Worm (Caenorhabditis elegans) whole organism, L2 larva: ENCODE measurements around the gene C45G9.2.

Experiments used
- C34F6.9 ChIP-seq: fragments of 150-350 bp; optimal IDR thresholded peaks from 2 replicates; lab custom pipeline; 2014; ENCODE audit warnings: missing biosample characterization, missing genetic modification characterization
- F13H6.1 ChIP-seq: sonication (generic microtip); optimal IDR thresholded peaks from 2 replicates; lab custom pipeline; 2016; ENCODE audit warnings: missing genetic modification characterization, missing compliant biosample characterization
- R02D3.7 ChIP-seq: fragments of 150-350 bp; optimal IDR thresholded peaks from 2 replicates; lab custom pipeline; 2014; ENCODE audit warnings: missing biosample characterization, missing genetic modification characterization
- Y55F3AM.14 ChIP-seq: fragments of 200-800 bp; sonication (Bioruptor generic); optimal IDR thresholded peaks from 2 replicates; lab custom pipeline; 2018; ENCODE audit warnings: mild to moderate bottlenecking, missing genetic modification characterization, missing compliant biosample characterization
- ZK546.5 ChIP-seq: sonication (generic microtip); optimal IDR thresholded peaks from 2 replicates; lab custom pipeline; 2017; ENCODE audit warnings: missing biosample characterization, missing genetic modification characterization
- alr-1 ChIP-seq: fragments of 150-350 bp; optimal IDR thresholded peaks from 2 replicates; lab custom pipeline; 2014; ENCODE audit warnings: missing biosample characterization, missing genetic modification characterization
- aly-2 ChIP-seq: fragments of 150-350 bp; optimal IDR thresholded peaks from 2 replicates; lab custom pipeline; 2014; ENCODE audit warnings: missing biosample characterization, missing genetic modification characterization
- ama-1 ChIP-seq: fragments of 150-350 bp; optimal IDR thresholded peaks from 2 replicates; lab custom pipeline; 2018; ENCODE audit warnings: inconsistent platforms
- blmp-1 ChIP-seq: sonication (generic microtip); optimal IDR thresholded peaks from 2 replicates; lab custom pipeline; 2017; ENCODE audit warnings: missing genetic modification characterization, mild to moderate bottlenecking, missing compliant biosample characterization, antibody characterized with exemption, moderate library complexity; ENCODE audit not compliant: insufficient read depth
- ceh-82 ChIP-seq: fragments of 150-350 bp; optimal IDR thresholded peaks from 2 replicates; lab custom pipeline; 2014; ENCODE audit warnings: missing biosample characterization, missing genetic modification characterization
- crh-2 ChIP-seq: sonication (generic microtip); optimal IDR thresholded peaks from 2 replicates; lab custom pipeline; 2017; ENCODE audit warnings: missing biosample characterization, missing genetic modification characterization
- dmd-4 ChIP-seq: sonication (generic microtip); optimal IDR thresholded peaks from 2 replicates; lab custom pipeline; 2017; ENCODE audit warnings: missing biosample characterization, missing genetic modification characterization
- egl-27 ChIP-seq: sonication (generic microtip); optimal IDR thresholded peaks from 3 replicates; lab custom pipeline; 2017; ENCODE audit warnings: missing biosample characterization, missing genetic modification reagents, missing genetic modification characterization
- elt-1 ChIP-seq: fragments of 150-350 bp; optimal IDR thresholded peaks from 2 replicates; lab custom pipeline; 2014; ENCODE audit warnings: missing biosample characterization, missing genetic modification characterization
- elt-3 ChIP-seq: sonication (generic microtip); optimal IDR thresholded peaks from 2 replicates; lab custom pipeline; 2017; ENCODE audit warnings: missing biosample characterization, missing genetic modification characterization
- fos-1 ChIP-seq: fragments of 150-350 bp; optimal IDR thresholded peaks from 2 replicates; lab custom pipeline; 2014; ENCODE audit warnings: missing biosample characterization, missing genetic modification characterization
- gmeb-1 ChIP-seq: fragments of 150-350 bp; optimal IDR thresholded peaks from 2 replicates; lab custom pipeline; 2014; ENCODE audit warnings: missing biosample characterization, missing genetic modification characterization
- lin-11 ChIP-seq: fragments of 150-350 bp; sonication (generic microtip); optimal IDR thresholded peaks from 2 replicates; lab custom pipeline; 2014; ENCODE audit warnings: missing biosample characterization, missing genetic modification characterization, inconsistent platforms, mixed read lengths
- lin-13 ChIP-seq: fragments of 150-350 bp; optimal IDR thresholded peaks from 2 replicates; lab custom pipeline; 2014; ENCODE audit warnings: missing biosample characterization, missing genetic modification reagents, missing genetic modification characterization
- lin-39 ChIP-seq: fragments of 150-350 bp; optimal IDR thresholded peaks from 2 replicates; lab custom pipeline; 2014; ENCODE audit warnings: missing biosample characterization, missing genetic modification reagents, missing genetic modification characterization
- lsy-2 ChIP-seq, 2 experiments: fragments of 150-350 bp in 1 of 2; sonication (generic microtip) in 1 of 2; optimal IDR thresholded peaks; 2 replicates each; lab custom pipeline; 2014 to 2017; ENCODE audit warnings: missing biosample characterization in 2 of 2, missing genetic modification characterization in 2 of 2
- mab-5 ChIP-seq: fragments of 150-350 bp; optimal IDR thresholded peaks from 2 replicates; lab custom pipeline; 2014; ENCODE audit warnings: missing biosample characterization, missing genetic modification characterization
- mbf-1 ChIP-seq: sonication (generic microtip); optimal IDR thresholded peaks from 2 replicates; lab custom pipeline; 2017; ENCODE audit warnings: missing biosample characterization, missing genetic modification characterization
- mdl-1 ChIP-seq, 2 experiments: fragments of 150-350 bp in 1 of 2; sonication (generic microtip) in 1 of 2; optimal IDR thresholded peaks; 2 replicates each; lab custom pipeline; 2017; ENCODE audit warnings: missing biosample characterization in 2 of 2, missing genetic modification characterization in 2 of 2
- nhr-10 ChIP-seq: sonication (generic microtip); optimal IDR thresholded peaks from 2 replicates; lab custom pipeline; 2017; ENCODE audit warnings: missing biosample characterization, missing genetic modification characterization
- nhr-11 ChIP-seq: fragments of 150-350 bp; optimal IDR thresholded peaks from 2 replicates; lab custom pipeline; 2014; ENCODE audit warnings: missing biosample characterization, missing genetic modification characterization
- nhr-12 ChIP-seq: fragments of 150-350 bp; optimal IDR thresholded peaks from 2 replicates; lab custom pipeline; 2014; ENCODE audit warnings: missing biosample characterization, missing genetic modification characterization
- nhr-129 ChIP-seq: fragments of 150-350 bp; optimal IDR thresholded peaks from 2 replicates; lab custom pipeline; 2014; ENCODE audit warnings: missing biosample characterization, missing genetic modification characterization
- nhr-21 ChIP-seq: fragments of 150-350 bp; optimal IDR thresholded peaks from 2 replicates; lab custom pipeline; 2014; ENCODE audit warnings: missing biosample characterization, missing genetic modification characterization
- nhr-23 ChIP-seq: fragments of 150-350 bp; optimal IDR thresholded peaks from 2 replicates; lab custom pipeline; 2014; ENCODE audit warnings: missing biosample characterization, missing genetic modification reagents, missing genetic modification characterization
- nhr-237 ChIP-seq: fragments of 150-350 bp; optimal IDR thresholded peaks from 2 replicates; lab custom pipeline; 2014; ENCODE audit warnings: missing biosample characterization, missing genetic modification characterization
- nhr-25 ChIP-seq: fragments of 150-350 bp; sonication (generic microtip); optimal IDR thresholded peaks from 3 replicates; lab custom pipeline; 2014; ENCODE audit warnings: missing biosample characterization, missing genetic modification characterization
- nhr-6 ChIP-seq: fragments of 150-350 bp; optimal IDR thresholded peaks from 2 replicates; lab custom pipeline; 2014; ENCODE audit warnings: missing biosample characterization, missing genetic modification characterization
- nhr-77 ChIP-seq: fragments of 150-350 bp; optimal IDR thresholded peaks from 2 replicates; lab custom pipeline; 2014; ENCODE audit warnings: missing biosample characterization, missing genetic modification characterization
- peb-1 ChIP-seq: fragments of 150-350 bp; optimal IDR thresholded peaks from 2 replicates; lab custom pipeline; 2014; ENCODE audit warnings: missing biosample characterization, missing genetic modification characterization
- sem-4 ChIP-seq: fragments of 150-350 bp; optimal IDR thresholded peaks from 2 replicates; lab custom pipeline; 2014; ENCODE audit warnings: missing biosample characterization, missing genetic modification reagents, missing genetic modification characterization
- skn-1 ChIP-seq: sonication (generic microtip); optimal IDR thresholded peaks from 2 replicates; lab custom pipeline; 2017; ENCODE audit warnings: missing biosample characterization, missing genetic modification characterization
- sma-3 ChIP-seq: sonication (generic microtip); optimal IDR thresholded peaks from 2 replicates; lab custom pipeline; 2016; ENCODE audit warnings: missing genetic modification reagents, missing genetic modification characterization, missing compliant biosample characterization
- sma-9 ChIP-seq, 2 experiments: fragments of 150-350 bp in 1 of 2; sonication (generic microtip) in 1 of 2; optimal IDR thresholded peaks; 2 replicates each; lab custom pipeline; 2014 to 2016; ENCODE audit warnings: missing genetic modification characterization in 2 of 2, mild to moderate bottlenecking in 1 of 2, missing biosample characterization in 1 of 2, missing compliant biosample characterization in 1 of 2, missing genetic modification reagents in 1 of 2, moderate library complexity in 1 of 2
- snpc-4 ChIP-seq: fragments of 150-350 bp; optimal IDR thresholded peaks from 2 replicates; lab custom pipeline; 2014; ENCODE audit warnings: missing biosample characterization, missing genetic modification characterization
- unc-39 ChIP-seq: fragments of 150-350 bp; optimal IDR thresholded peaks from 2 replicates; lab custom pipeline; 2014; ENCODE audit warnings: missing biosample characterization, missing genetic modification characterization
- unc-55 ChIP-seq: fragments of 150-350 bp; sonication (generic microtip); optimal IDR thresholded peaks from 3 replicates; lab custom pipeline; 2014; ENCODE audit warnings: missing biosample characterization, missing genetic modification reagents, missing genetic modification characterization
- unc-62 ChIP-seq: fragments of 150-350 bp; optimal IDR thresholded peaks from 2 replicates; lab custom pipeline; 2014; ENCODE audit warnings: missing biosample characterization, missing genetic modification reagents, missing genetic modification characterization
- zag-1 ChIP-seq: fragments of 150-350 bp; optimal IDR thresholded peaks from 2 replicates; lab custom pipeline; 2014; ENCODE audit warnings: missing biosample characterization, missing genetic modification characterization
- ztf-1 ChIP-seq: fragments of 200-800 bp; sonication (Bioruptor generic); conservative IDR thresholded peaks from 2 replicates; pipeline ENCODE4 v1.3.6; 2022; ENCODE audit warnings: missing genetic modification characterization, missing compliant biosample characterization
- ztf-11 ChIP-seq: sonication (generic microtip); optimal IDR thresholded peaks from 2 replicates; lab custom pipeline; 2017; ENCODE audit warnings: missing biosample characterization, missing genetic modification characterization
- ztf-4 ChIP-seq: fragments of 150-350 bp; optimal IDR thresholded peaks from 2 replicates; lab custom pipeline; 2014; ENCODE audit warnings: missing biosample characterization, missing genetic modification characterization

The C45G9.2 gene

DNA sequence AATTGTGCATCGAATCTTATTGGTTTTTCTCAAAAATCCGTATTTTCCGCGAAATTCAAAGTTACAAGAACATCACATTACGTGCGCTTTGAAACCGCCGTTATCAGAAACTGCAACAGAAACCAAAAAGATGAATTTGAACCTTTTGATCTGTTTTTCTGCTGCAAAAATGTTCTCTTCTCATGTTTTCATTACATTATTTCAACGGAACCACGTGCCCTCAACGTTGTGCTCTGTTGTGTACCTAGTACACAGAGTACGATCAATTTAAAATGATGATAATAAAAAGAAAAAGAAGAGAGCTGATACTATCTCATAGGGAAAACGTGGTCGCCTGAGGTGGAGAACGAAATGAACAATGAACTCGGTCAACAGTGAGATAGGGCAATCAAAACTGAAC, 9.2 kb downstream of the C45G9.2 start (continued):
- TF ChIP-seq nhr-21 (tag; lab: Kevin White, UChicago) = peak; percentile 91
- no peak for TF ChIP-seq zag-1 (tag; lab: Kevin White, UChicago)
- no peak for TF ChIP-seq lin-11 (tag; lab: Kevin White, UChicago)
- TF ChIP-seq nhr-25 (tag; lab: Kevin White, UChicago) = peak; percentile 14
- TF ChIP-seq nhr-237 (tag; lab: Kevin White, UChicago) = no peak
- no peak for TF ChIP-seq unc-62 (GFP tag; lab: Kevin White, UChicago)
- TF ChIP-seq elt-1 = no peak
- no peak for TF ChIP-seq ZK546.5 (tag; lab: Kevin White, UChicago)
- no peak for TF ChIP-seq ztf-1 (GFP tag; lab: Robert Waterston, UW)
- TF ChIP-seq R02D3.7 = no peak
- peak; percentile 89 for TF ChIP-seq F13H6.1 (tag; lab: Kevin White, UChicago)
- TF ChIP-seq dmd-4 (tag; lab: Kevin White, UChicago) = no peak
- peak; percentile 14 for TF ChIP-seq lin-13
- TF ChIP-seq sma-9 (GFP tag; optimal IDR thresholded peaks at IDR 0.05; lab: Kevin White, UChicago) = peak; percentile 99
- no peak for TF ChIP-seq sma-9 (tag; optimal IDR thresholded peaks at IDR 0.05; lab: Kevin White, UChicago)
- TF ChIP-seq mdl-1 (tag; optimal IDR thresholded peaks at IDR 0.05; lab: Kevin White, UChicago) = peak; percentile 76 to 88
- TF ChIP-seq gmeb-1 = peak; percentile 61
- no peak for TF ChIP-seq nhr-11 (tag; lab: Kevin White, UChicago)
- TF ChIP-seq, all 48 proteins: peak for 20

- TF ChIP-seq ztf-1 (GFP tag; lab: Robert Waterston, UW) = no peak
- TF ChIP-seq R02D3.7 = peak; percentile 24
- TF ChIP-seq crh-2 (tag; lab: Kevin White, UChicago) = peak; percentile 86
- no peak for TF ChIP-seq nhr-23
- no peak for TF ChIP-seq elt-3 (tag; lab: Kevin White, UChicago)
- peak; percentile 83 to 87 for TF ChIP-seq lsy-2 (tag; optimal IDR thresholded peaks at IDR 0.05; lab: Kevin White, UChicago)
- peak; percentile 92 for TF ChIP-seq sma-3 (GFP tag; lab: Kevin White, UChicago)
- TF ChIP-seq ztf-4 (tag; lab: Kevin White, UChicago) = peak; percentile 62
- TF ChIP-seq unc-55 = peak; percentile 76
- TF ChIP-seq unc-39 (tag; lab: Kevin White, UChicago) = no peak
- TF ChIP-seq nhr-11 (tag; lab: Kevin White, UChicago) = peak; percentile 52
- no peak for TF ChIP-seq skn-1 (tag; lab: Kevin White, UChicago)
- no peak for TF ChIP-seq nhr-77 (tag; lab: Kevin White, UChicago)
- peak; percentile 60 for TF ChIP-seq nhr-25 (tag; lab: Kevin White, UChicago)
- TF ChIP-seq alr-1 (tag; lab: Kevin White, UChicago) = no peak
- peak; percentile 25 for TF ChIP-seq mab-5 (tag; lab: Kevin White, UChicago)
- TF ChIP-seq mdl-1 (tag; optimal IDR thresholded peaks at IDR 0.05; lab: Kevin White, UChicago) = peak in 1 of 2 experiments; percentile 26
- peak; percentile 19 for TF ChIP-seq nhr-237 (tag; lab: Kevin White, UChicago)
- peak; percentile 29 for TF ChIP-seq blmp-1 (tag; lab: Kevin White, UChicago)
- peak; percentile 17 for TF ChIP-seq zag-1 (tag; lab: Kevin White, UChicago)
- TF ChIP-seq F13H6.1 (tag; lab: Kevin White, UChicago) = peak; percentile 83
- TF ChIP-seq gmeb-1 = peak; percentile 80
- no peak for TF ChIP-seq mbf-1 (tag; lab: Kevin White, UChicago)
- TF ChIP-seq lin-13 = peak; percentile 78
- TF ChIP-seq C34F6.9 = peak; percentile 76
- peak; percentile 31 for TF ChIP-seq egl-27 (tag; lab: Kevin White, UChicago)
- peak; percentile 28 for TF ChIP-seq nhr-10 (tag; lab: Kevin White, UChicago)
- TF ChIP-seq fos-1 (tag; lab: Kevin White, UChicago) = peak; percentile 38
- no peak for TF ChIP-seq peb-1 (tag; lab: Kevin White, UChicago)
- TF ChIP-seq dmd-4 (tag; lab: Kevin White, UChicago) = no peak
- TF ChIP-seq snpc-4 (tag; lab: Kevin White, UChicago) = peak; percentile 99
- peak; percentile 83 for TF ChIP-seq nhr-129 (tag; lab: Kevin White, UChicago)
- no peak for TF ChIP-seq elt-1
- no peak for TF ChIP-seq ztf-11
- TF ChIP-seq ceh-82 = no peak
- TF ChIP-seq Y55F3AM.14 (GFP tag; lab: Kevin White, UChicago) = peak; percentile 84
- peak; percentile 1 for TF ChIP-seq unc-62 (GFP tag; lab: Kevin White, UChicago)
- peak; percentile 73 for TF ChIP-seq sem-4 (tag; lab: Kevin White, UChicago)
- TF ChIP-seq ZK546.5 (tag; lab: Kevin White, UChicago) = no peak
- peak; percentile 88 for TF ChIP-seq nhr-21 (tag; lab: Kevin White, UChicago)
- TF ChIP-seq lin-11 (tag; lab: Kevin White, UChicago) = no peak
- peak; percentile 74 for TF ChIP-seq nhr-6 (tag; lab: Kevin White, UChicago)
- peak; percentile 13 for TF ChIP-seq aly-2 (tag; lab: Kevin White, UChicago)
- TF ChIP-seq sma-9 (GFP tag; optimal IDR thresholded peaks at IDR 0.05; lab: Kevin White, UChicago) = peak; percentile 95
- no peak for TF ChIP-seq sma-9 (tag; optimal IDR thresholded peaks at IDR 0.05; lab: Kevin White, UChicago)
- TF ChIP-seq ama-1 = no peak
- peak; percentile 31 for TF ChIP-seq nhr-12 (tag; lab: Kevin White, UChicago)
- TF ChIP-seq lin-39 (tag; lab: Kevin White, UChicago) = no peak
Measured at ce11 chrIII:5080700-5081572, 12.1 kb downstream of the C45G9.2 start.
